Fruit fly (Drosophila melanogaster): ENCODE measurements around the gene side-VII.

side-VII gene

dm6 chr3R:9770127-9770526 is 30.3 kb upstream of the side-VII start:
- TF ChIP-seq CG32264 (GFP tag; optimal IDR thresholded peaks at IDR 0.05) = no peak
- TF ChIP-seq fru (GFP tag; optimal IDR thresholded peaks at IDR 0.05) = no peak
- TF ChIP-seq OdsH (GFP tag; optimal IDR thresholded peaks at IDR 0.05) = no peak
- no peak for TF ChIP-seq Abd-B (GFP tag; optimal IDR thresholded peaks at IDR 0.05)
- TF ChIP-seq woc (GFP tag; optimal IDR thresholded peaks at IDR 0.05) = no peak
- TF ChIP-seq ey (GFP tag; optimal IDR thresholded peaks at IDR 0.05) = no peak

dm6 chr3R:9768884-9769283 is 29.1 kb upstream of the side-VII start, which contains the start of gene MED6:
Gene MED6, minus strand, starts transcription at chr3R:9768984.
- TF ChIP-seq jim (GFP tag; optimal IDR thresholded peaks at IDR 0.05) (no peak), Rel (GFP tag; optimal IDR thresholded peaks at IDR 0.05) (no peak), Rel (tag; optimal IDR thresholded peaks at IDR 0.05) (no peak), Abd-B (GFP tag; optimal IDR thresholded peaks at IDR 0.05) (no peak), Vsx2 (GFP tag; optimal IDR thresholded peaks at IDR 0.05; ENCODE audit: partially characterized antibody) (no peak), rgr (GFP tag; optimal IDR thresholded peaks at IDR 0.05) (no peak), h (GFP tag; optimal IDR thresholded peaks at IDR 0.05) (no peak), sage (GFP tag; optimal IDR thresholded peaks at IDR 0.05) (no peak), woc (GFP tag; optimal IDR thresholded peaks at IDR 0.05) (no peak), GATAd (GFP tag; optimal IDR thresholded peaks at IDR 0.05) (no peak), Myc (optimal IDR thresholded peaks at IDR 0.05) (no peak), CG9705 (GFP tag; optimal IDR thresholded peaks at IDR 0.05) (no peak), Mio (GFP tag; optimal IDR thresholded peaks at IDR 0.05) (no peak), tai (GFP tag; optimal IDR thresholded peaks at IDR 0.05) (no peak), pan (optimal IDR thresholded peaks at IDR 0.05) (no peak), Dif (GFP tag; optimal IDR thresholded peaks at IDR 0.05; ENCODE audit: partially characterized antibody) (no peak), dl (GFP tag; optimal IDR thresholded peaks at IDR 0.05; ENCODE audit: insufficient read depth in 1 of 2, partially characterized antibody in 2 of 2) (no peak)

- no peak for TF ChIP-seq CrebA (GFP tag; optimal IDR thresholded peaks at IDR 0.05; ENCODE audit: borderline replicate concordance)
- no peak for TF ChIP-seq Abd-B (GFP tag; optimal IDR thresholded peaks at IDR 0.05)
- no peak for TF ChIP-seq pan (optimal IDR thresholded peaks at IDR 0.05)
- peak; percentile 50 for TF ChIP-seq psq (GFP tag; optimal IDR thresholded peaks at IDR 0.05)
- no peak for TF ChIP-seq Dfd (GFP tag; optimal IDR thresholded peaks at IDR 0.05)
- peak; percentile 71 for TF ChIP-seq OdsH (GFP tag; optimal IDR thresholded peaks at IDR 0.05)
- peak; percentile 31 for TF ChIP-seq Mio (GFP tag; optimal IDR thresholded peaks at IDR 0.05)
- peak; percentile 80 for TF ChIP-seq Jra (GFP tag; optimal IDR thresholded peaks at IDR 0.05)
- no peak for TF ChIP-seq dmrt93B (GFP tag; optimal IDR thresholded peaks at IDR 0.05)
- peak; percentile 54 for TF ChIP-seq HLH106 (tag; optimal IDR thresholded peaks at IDR 0.05)
- peak; percentile 84 for TF ChIP-seq h (GFP tag; optimal IDR thresholded peaks at IDR 0.05)
- TF ChIP-seq rgr (GFP tag; optimal IDR thresholded peaks at IDR 0.05) = peak; percentile 88
- peak in 1 of 2 experiments; percentile 22 for TF ChIP-seq dl (GFP tag; optimal IDR thresholded peaks at IDR 0.05; ENCODE audit: insufficient read depth in 1 of 2, partially characterized antibody in 2 of 2)
- no peak for TF ChIP-seq N (GFP tag; optimal IDR thresholded peaks at IDR 0.05)
- peak; percentile 93 for TF ChIP-seq Hr83 (GFP tag; optimal IDR thresholded peaks at IDR 0.05; ENCODE audit: poor library complexity, severe bottlenecking)
- peak; percentile 22 for TF ChIP-seq CG32264 (GFP tag; optimal IDR thresholded peaks at IDR 0.05)
- TF ChIP-seq Dif (GFP tag; optimal IDR thresholded peaks at IDR 0.05; ENCODE audit: partially characterized antibody) = peak; percentile 42
- peak in 1 of 2 experiments; percentile 84 for TF ChIP-seq foxo (GFP tag; optimal IDR thresholded peaks at IDR 0.05)
- no peak for TF ChIP-seq brk (GFP tag; optimal IDR thresholded peaks at IDR 0.05)
- TF ChIP-seq sv (GFP tag; optimal IDR thresholded peaks at IDR 0.05) = peak; percentile 32
- no peak for TF ChIP-seq sage (GFP tag; optimal IDR thresholded peaks at IDR 0.05)
- no peak for TF ChIP-seq Hr78 (GFP tag; optimal IDR thresholded peaks at IDR 0.05)
- TF ChIP-seq Sp1 (GFP tag; optimal IDR thresholded peaks at IDR 0.05) = peak; percentile 50
- peak; percentile 60 for TF ChIP-seq woc (GFP tag; optimal IDR thresholded peaks at IDR 0.05)
- TF ChIP-seq GATAd (GFP tag; optimal IDR thresholded peaks at IDR 0.05) = no peak
- TF ChIP-seq jim (GFP tag; optimal IDR thresholded peaks at IDR 0.05) = peak; percentile 30
- peak; percentile 70 for TF ChIP-seq fru (GFP tag; optimal IDR thresholded peaks at IDR 0.05)
- no peak for TF ChIP-seq tai (GFP tag; optimal IDR thresholded peaks at IDR 0.05)
- no peak for TF ChIP-seq usp (GFP tag; optimal IDR thresholded peaks at IDR 0.05)
- TF ChIP-seq lola (GFP tag; optimal IDR thresholded peaks at IDR 0.05) = no peak
- TF ChIP-seq Myc (optimal IDR thresholded peaks at IDR 0.05) = peak; percentile 3
- TF ChIP-seq Hnf4 (GFP tag; optimal IDR thresholded peaks at IDR 0.05) = peak; percentile 88
- no peak for TF ChIP-seq Rel (GFP tag; optimal IDR thresholded peaks at IDR 0.05)
- TF ChIP-seq Rel (tag; optimal IDR thresholded peaks at IDR 0.05) = peak; percentile 77
- TF ChIP-seq CG9705 (GFP tag; optimal IDR thresholded peaks at IDR 0.05) = peak; percentile 62
- TF ChIP-seq Vsx2 (GFP tag; optimal IDR thresholded peaks at IDR 0.05; ENCODE audit: partially characterized antibody) = no peak
- TF ChIP-seq ey (GFP tag; optimal IDR thresholded peaks at IDR 0.05) = peak; percentile 70
- peak; percentile 48 for TF ChIP-seq dsf (GFP tag; optimal IDR thresholded peaks at IDR 0.05; ENCODE audit: borderline replicate concordance)
- peak; percentile 80 for TF ChIP-seq br (GFP tag; optimal IDR thresholded peaks at IDR 0.05)
Observed at dm6 chr3R:9767620-9768592, 28.1 kb upstream of the side-VII start, which contains the start of gene Naa80. Gene Naa80, plus strand, starts transcription at chr3R:9767834.

Measured in whole organism, wandering third instar larva.